Fruit fly (Drosophila melanogaster) whole organism, prepupa: ENCODE data around the gene CG2310.

ENCODE experiments used
- Blimp-1 ChIP-seq: fragments of 200-800 bp; sonication (Bioruptor generic); optimal IDR thresholded peaks from 3 replicates; lab custom pipeline; 2017; ENCODE audit warnings: missing biosample characterization, missing genetic modification characterization, mild to moderate bottlenecking, moderate library complexity, missing genetic modification reagents
- CG10631 ChIP-seq: fragments of 200-800 bp; sonication (Bioruptor generic); optimal IDR thresholded peaks from 2 replicates; lab custom pipeline; 2016; ENCODE audit warnings: missing biosample characterization, missing genetic modification characterization
- CG10669 ChIP-seq: fragments of 200-800 bp; sonication (Bioruptor generic); optimal IDR thresholded peaks from 3 replicates; lab custom pipeline; 2018; ENCODE audit warnings: missing biosample characterization, mild to moderate bottlenecking, missing genetic modification characterization, moderate library complexity
- CG15336 ChIP-seq: fragments of 200-800 bp; sonication (Bioruptor generic); IDR thresholded peaks from 2 replicates; pipeline ENCODE4 v1.3.6; 2022; ENCODE audit warnings: missing biosample characterization, missing genetic modification characterization
- CG1621 ChIP-seq: fragments of 200-800 bp; sonication (Bioruptor generic); optimal IDR thresholded peaks from 3 replicates; lab custom pipeline; 2018; ENCODE audit warnings: missing biosample characterization, mild to moderate bottlenecking, missing genetic modification characterization
- CG3032 ChIP-seq: fragments of 200-800 bp; optimal IDR thresholded peaks from 2 replicates; lab custom pipeline; 2019; ENCODE audit warnings: missing biosample characterization, mild to moderate bottlenecking, missing genetic modification characterization, moderate library complexity
- CG31627 ChIP-seq: fragments of 200-800 bp; sonication (Bioruptor generic); optimal IDR thresholded peaks from 3 replicates; lab custom pipeline; 2016; ENCODE audit warnings: missing biosample characterization, missing genetic modification characterization
- CG32006 ChIP-seq: fragments of 200-800 bp; sonication (Bioruptor generic); optimal IDR thresholded peaks from 3 replicates; lab custom pipeline; 2017; ENCODE audit warnings: missing biosample characterization, mild to moderate bottlenecking, missing genetic modification characterization
- CG34406 ChIP-seq: fragments of 200-800 bp; sonication (Bioruptor generic); optimal IDR thresholded peaks from 3 replicates; lab custom pipeline; 2016; ENCODE audit warnings: missing biosample characterization, missing genetic modification characterization
- CG3919 ChIP-seq: fragments of 200-800 bp; sonication (Bioruptor generic); optimal IDR thresholded peaks from 3 replicates; lab custom pipeline; 2016; ENCODE audit warnings: missing biosample characterization, missing genetic modification characterization
- CG4318 ChIP-seq: fragments of 200-800 bp; sonication (Bioruptor generic); optimal IDR thresholded peaks from 3 replicates; lab custom pipeline; 2017; ENCODE audit warnings: missing biosample characterization, mild to moderate bottlenecking, missing genetic modification characterization
- CG6163 ChIP-seq: fragments of 200-800 bp; sonication (Bioruptor generic); IDR thresholded peaks from 3 replicates; pipeline ENCODE4 v1.3.6; 2022; ENCODE audit warnings: missing biosample characterization, missing genetic modification characterization
- CG6276 ChIP-seq: fragments of 200-800 bp; sonication (Bioruptor generic); optimal IDR thresholded peaks from 2 replicates; lab custom pipeline; 2017; ENCODE audit warnings: missing biosample characterization, mild to moderate bottlenecking, missing genetic modification characterization
- CG6792 ChIP-seq: fragments of 200-800 bp; sonication (Bioruptor generic); optimal IDR thresholded peaks from 3 replicates; lab custom pipeline; 2016; ENCODE audit warnings: missing biosample characterization, missing genetic modification characterization
- CG6808 ChIP-seq: fragments of 200-800 bp; sonication (Bioruptor generic); optimal IDR thresholded peaks from 3 replicates; lab custom pipeline; 2017; ENCODE audit warnings: missing biosample characterization, missing genetic modification characterization, mild to moderate bottlenecking, moderate library complexity, missing genetic modification reagents
- CG7368 ChIP-seq: fragments of 200-800 bp; sonication (Bioruptor generic); optimal IDR thresholded peaks from 3 replicates; lab custom pipeline; 2016; ENCODE audit warnings: missing biosample characterization, missing genetic modification characterization
- CG8119 ChIP-seq: fragments of 200-800 bp; sonication (Bioruptor generic); IDR thresholded peaks from 3 replicates; pipeline ENCODE4 v1.3.6; 2022; ENCODE audit warnings: missing biosample characterization, missing genetic modification characterization
- Eip75B ChIP-seq: fragments of 200-800 bp; sonication (Bioruptor generic); optimal IDR thresholded peaks from 3 replicates; lab custom pipeline; 2016; ENCODE audit warnings: missing biosample characterization, missing genetic modification characterization
- Eip78C ChIP-seq: fragments of 200-800 bp; sonication (Bioruptor generic); peaks from one replicate; lab custom pipeline; 2016; ENCODE audit warnings: missing biosample characterization, missing genetic modification characterization
- Ets96B ChIP-seq: fragments of 200-800 bp; optimal IDR thresholded peaks from 2 replicates; lab custom pipeline; 2019; ENCODE audit warnings: missing biosample characterization, mild to moderate bottlenecking, missing genetic modification characterization, moderate library complexity
- Hr38 ChIP-seq: sonication (Bioruptor generic); optimal IDR thresholded peaks from 2 replicates; lab custom pipeline; 2016; ENCODE audit warnings: missing biosample characterization, missing genetic modification characterization
- Hr4 ChIP-seq: fragments of 200-800 bp; sonication (Bioruptor generic); optimal IDR thresholded peaks from 3 replicates; lab custom pipeline; 2016; ENCODE audit warnings: missing biosample characterization, missing genetic modification characterization
- Lpt ChIP-seq: fragments of 200-800 bp; sonication (Bioruptor generic); optimal IDR thresholded peaks from 3 replicates; lab custom pipeline; 2016; ENCODE audit warnings: missing biosample characterization, missing genetic modification characterization
- OdsH ChIP-seq: fragments of 200-800 bp; sonication (Bioruptor generic); optimal IDR thresholded peaks from 3 replicates; lab custom pipeline; 2016; ENCODE audit warnings: missing biosample characterization, missing genetic modification characterization
- Sox14 ChIP-seq: fragments of 200-800 bp; sonication (Bioruptor generic); optimal IDR thresholded peaks from 3 replicates; lab custom pipeline; 2016; ENCODE audit warnings: missing biosample characterization, missing genetic modification characterization
- Sox15 ChIP-seq: fragments of 200-800 bp; sonication (Bioruptor generic); optimal IDR thresholded peaks from 3 replicates; lab custom pipeline; 2016; ENCODE audit warnings: missing biosample characterization, missing genetic modification characterization
- achi ChIP-seq: fragments of 200-800 bp; sonication (Bioruptor generic); optimal IDR thresholded peaks from 3 replicates; lab custom pipeline; 2016; ENCODE audit warnings: missing biosample characterization, missing genetic modification characterization
- acj6 ChIP-seq: fragments of 200-800 bp; sonication (Bioruptor generic); optimal IDR thresholded peaks from 3 replicates; lab custom pipeline; 2016; ENCODE audit warnings: missing biosample characterization, missing genetic modification characterization
- cyc ChIP-seq: fragments of 200-800 bp; sonication (Bioruptor generic); optimal IDR thresholded peaks from 3 replicates; lab custom pipeline; 2016; ENCODE audit warnings: missing biosample characterization, missing genetic modification characterization
- dac ChIP-seq: fragments of 200-800 bp; sonication (Bioruptor generic); optimal IDR thresholded peaks from 2 replicates; lab custom pipeline; 2017; ENCODE audit warnings: missing biosample characterization, mild to moderate bottlenecking, missing genetic modification characterization
- dsx ChIP-seq: fragments of 200-800 bp; optimal IDR thresholded peaks from 3 replicates; lab custom pipeline; 2019; ENCODE audit warnings: missing biosample characterization, mild to moderate bottlenecking, missing genetic modification characterization, moderate library complexity; ENCODE audit not compliant: poor library complexity, severe bottlenecking
- eg ChIP-seq: fragments of 200-800 bp; sonication (Bioruptor generic); IDR thresholded peaks from 3 replicates; pipeline ENCODE4 v1.3.6; 2022; ENCODE audit warnings: missing biosample characterization, missing genetic modification characterization
- fd85E ChIP-seq: fragments of 200-800 bp; sonication (Bioruptor generic); optimal IDR thresholded peaks from 3 replicates; lab custom pipeline; 2016; ENCODE audit warnings: missing biosample characterization, missing genetic modification characterization
- fkh ChIP-seq: fragments of 200-800 bp; sonication (Bioruptor generic); optimal IDR thresholded peaks from 3 replicates; lab custom pipeline; 2017; ENCODE audit warnings: missing biosample characterization, mild to moderate bottlenecking, missing genetic modification characterization, moderate library complexity
- net ChIP-seq: fragments of 200-800 bp; sonication (Bioruptor generic); optimal IDR thresholded peaks from 3 replicates; lab custom pipeline; 2016; ENCODE audit warnings: missing biosample characterization, missing genetic modification characterization
- pdm3 ChIP-seq: fragments of 200-800 bp; sonication (Bioruptor generic); optimal IDR thresholded peaks from 3 replicates; lab custom pipeline; 2016; ENCODE audit warnings: missing biosample characterization, missing genetic modification characterization
- salr ChIP-seq, 2 experiments: fragments of 200-800 bp; sonication (Bioruptor generic); optimal IDR thresholded peaks; 3 replicates each; lab custom pipeline; 2016 to 2018; ENCODE audit warnings: missing biosample characterization in 2 of 2, missing genetic modification characterization in 2 of 2, mild to moderate bottlenecking in 1 of 2
- ss ChIP-seq, 2 experiments: fragments of 200-800 bp; sonication (Bioruptor generic); optimal IDR thresholded peaks; 2 replicates in 1 of 2; 3 replicates in 1 of 2; lab custom pipeline; 2017 to 2018; ENCODE audit warnings: mild to moderate bottlenecking in 2 of 2, missing biosample characterization in 2 of 2, missing genetic modification characterization in 2 of 2, moderate library complexity in 1 of 2
- svp ChIP-seq: fragments of 200-800 bp; sonication (Bioruptor generic); peaks from one replicate; lab custom pipeline; 2016; ENCODE audit warnings: missing biosample characterization, missing genetic modification characterization
- topi ChIP-seq: fragments of 200-800 bp; sonication (Bioruptor generic); optimal IDR thresholded peaks from 3 replicates; lab custom pipeline; 2016; ENCODE audit warnings: missing biosample characterization, missing genetic modification characterization

The CG2310 gene

dm6 chr3R:29458689-29459136 lies 34.6 kb downstream of the CG2310 start (continued):
- peak; percentile 42 for TF ChIP-seq topi
- TF ChIP-seq CG15336 (GFP tag; lab: Robert Waterston, UW), result peak; percentile 76
- TF ChIP-seq CG8119 (GFP tag; lab: Robert Waterston, UW), result peak; percentile 65; the same call in 2 of the 3 replicates
- peak; percentile 55 for TF ChIP-seq CG31627 (GFP tag; lab: Kevin White, UChicago)
- peak; percentile 15 for TF ChIP-seq Sox15 (GFP tag; lab: Kevin White, UChicago)
- no peak for TF ChIP-seq ss (GFP tag; optimal IDR thresholded peaks at IDR 0.05; lab: Kevin White, UChicago)
- peak; percentile 32 for TF ChIP-seq CG3032 (tag; lab: Kevin White, UChicago)
- TF ChIP-seq cyc (GFP tag; lab: Kevin White, UChicago), result peak; percentile 36

- TF ChIP-seq ss (GFP tag; optimal IDR thresholded peaks at IDR 0.05; lab: Kevin White, UChicago), result peak in 1 of 2 experiments; percentile 11
- TF ChIP-seq Eip78C (GFP tag; lab: Kevin White, UChicago), result peak; percentile 54
- peak; percentile 54 for TF ChIP-seq fkh (GFP tag; lab: Kevin White, UChicago)
- TF ChIP-seq CG6163, result peak; percentile 31; the same call in 1 of the 3 replicates
- peak; percentile 43 for TF ChIP-seq dsx (GFP tag; lab: Kevin White, UChicago)
- TF ChIP-seq CG34406 (GFP tag; lab: Kevin White, UChicago), result no peak
- TF ChIP-seq CG6276 (GFP tag; lab: Kevin White, UChicago), result no peak
- no peak for TF ChIP-seq CG1621 (tag; lab: Kevin White, UChicago)
- TF ChIP-seq Sox14 (GFP tag; lab: Kevin White, UChicago), result peak; percentile 33
- TF ChIP-seq, all 60 proteins: peak for 6
These were observed 35.4 kb downstream of the CG2310 start for dm6 chr3R:29457779-29458382.

dm6 chr3R:29457215-29457614 lies 36.1 kb downstream of the CG2310 start:
- TF ChIP-seq CG4318 (GFP tag; lab: Kevin White, UChicago) (no peak), CG3032 (tag; lab: Kevin White, UChicago) (no peak), CG15336 (GFP tag; lab: Robert Waterston, UW) (peak; percentile 47; the same call in 1 of the 2 replicates), achi (GFP tag; lab: Kevin White, UChicago) (no peak), fd85E (no peak), CG32006 (no peak), CG6808 (GFP tag; lab: Kevin White, UChicago) (no peak), OdsH (no peak), dsx (GFP tag; lab: Kevin White, UChicago) (no peak), svp (GFP tag; lab: Kevin White, UChicago) (peak; percentile 45), CG8119 (GFP tag; lab: Robert Waterston, UW) (peak; percentile 23; the same call in 1 of the 3 replicates), Lpt (GFP tag; lab: Kevin White, UChicago) (no peak), CG6163 (peak; percentile 6; the same call in 1 of the 3 replicates)

- TF ChIP-seq Sox14 (GFP tag; lab: Kevin White, UChicago), result peak; percentile 16
- TF ChIP-seq CG10669, result peak; percentile 20
- no peak for TF ChIP-seq cyc (GFP tag; lab: Kevin White, UChicago)
- TF ChIP-seq Lpt (GFP tag; lab: Kevin White, UChicago), result peak; percentile 15
- no peak for TF ChIP-seq Blimp-1 (GFP tag; lab: Kevin White, UChicago)
- peak; percentile 29 for TF ChIP-seq achi (GFP tag; lab: Kevin White, UChicago)
- TF ChIP-seq Sox15 (GFP tag; lab: Kevin White, UChicago), result no peak
- TF ChIP-seq Hr38 (GFP tag; lab: Kevin White, UChicago), result no peak
- TF ChIP-seq CG6163, result peak; percentile 67; the same call in 2 of the 3 replicates
- TF ChIP-seq CG10631 (GFP tag; lab: Kevin White, UChicago), result peak; percentile 22
- TF ChIP-seq CG3919 (GFP tag; lab: Kevin White, UChicago), result peak; percentile 38
- TF ChIP-seq CG6276 (GFP tag; lab: Kevin White, UChicago), result peak; percentile 51
- no peak for TF ChIP-seq CG31627 (GFP tag; lab: Kevin White, UChicago)
- TF ChIP-seq Eip75B (GFP tag; lab: Kevin White, UChicago), result peak; percentile 5
- no peak for TF ChIP-seq CG6792 (GFP tag; lab: Kevin White, UChicago)
- peak; percentile 31 for TF ChIP-seq OdsH
- TF ChIP-seq dac (GFP tag; lab: Kevin White, UChicago), result peak; percentile 36
- TF ChIP-seq CG32006, result peak; percentile 74
- peak; percentile 55; the same call in 2 of the 3 replicates for TF ChIP-seq eg (GFP tag; lab: Robert Waterston, UW)
- peak; percentile 17 for TF ChIP-seq CG1621 (tag; lab: Kevin White, UChicago)
- TF ChIP-seq CG7368, result no peak
- peak; percentile 29 for TF ChIP-seq CG4318 (GFP tag; lab: Kevin White, UChicago)
- TF ChIP-seq net (GFP tag; lab: Kevin White, UChicago), result peak; percentile 26
- TF ChIP-seq Eip78C (GFP tag; lab: Kevin White, UChicago), result no peak
- peak; percentile 48 for TF ChIP-seq Ets96B (tag; lab: Kevin White, UChicago)
- TF ChIP-seq acj6 (GFP tag; lab: Kevin White, UChicago), result peak; percentile 10
- peak; percentile 29 for TF ChIP-seq pdm3 (GFP tag; lab: Kevin White, UChicago)
- no peak for TF ChIP-seq topi
- peak; percentile 67 for TF ChIP-seq Hr4 (GFP tag; lab: Kevin White, UChicago)
- peak; percentile 60 for TF ChIP-seq CG8119 (GFP tag; lab: Robert Waterston, UW)
- peak; percentile 68 for TF ChIP-seq CG15336 (GFP tag; lab: Robert Waterston, UW)
- TF ChIP-seq svp (GFP tag; lab: Kevin White, UChicago), result peak; percentile 47
- peak in 1 of 2 experiments; percentile 54 for TF ChIP-seq salr (GFP tag; optimal IDR thresholded peaks at IDR 0.05; lab: Kevin White, UChicago)
These were observed 43.0 kb downstream of the CG2310 start for dm6 chr3R:29450333-29450732.
